Fruit fly (Drosophila melanogaster): ENCODE results near the gene Stt3A.

Stt3A gene

dm6 chrX:21044831-21045447 lies 8.8 kb downstream of the Stt3A start, which contains the start of gene Cbs (continued):
- TF ChIP-seq CG14667 (GFP tag; IDR thresholded peaks at IDR 0.05) (0 out of 2 replicates have a peak, but pooled peaks have one; percentile 18), CG1647 (GFP tag; optimal IDR thresholded peaks at IDR 0.05) (no peak), row (GFP tag; IDR thresholded peaks at IDR 0.05) (peak; percentile 86), gsb (GFP tag; IDR thresholded peaks at IDR 0.05) (peak; percentile 44; the same call in 1 of the 2 replicates), E2f2 (GFP tag; IDR thresholded peaks at IDR 0.05) (0 out of 2 replicates have a peak, but pooled peaks have one; percentile 34), Kr (GFP tag; optimal IDR thresholded peaks at IDR 0.05) (no peak), kah (GFP tag; optimal IDR thresholded peaks at IDR 0.05) (no peak), Awh (GFP tag; IDR thresholded peaks at IDR 0.05) (peak; percentile 34; the same call in 1 of the 2 replicates), unpg (GFP tag; optimal IDR thresholded peaks at IDR 0.05) (peak; percentile 57), Dfd (GFP tag; optimal IDR thresholded peaks at IDR 0.05) (no peak), ssp (GFP tag; IDR thresholded peaks at IDR 0.05) (peak; percentile 43), CG3726 (GFP tag; IDR thresholded peaks at IDR 0.05) (0 out of 3 replicates have a peak, but pooled peaks have one; percentile 51), CG3847 (GFP tag; IDR thresholded peaks at IDR 0.05) (peak; percentile 75), CG9876 (GFP tag; optimal IDR thresholded peaks at IDR 0.05) (no peak), Mad (GFP tag; optimal IDR thresholded peaks at IDR 0.05) (no peak), Eip74EF (GFP tag; optimal IDR thresholded peaks at IDR 0.05) (peak in 1 of 2 experiments; percentile 27), NC2β (GFP tag; optimal IDR thresholded peaks at IDR 0.05) (no peak), dimm (GFP tag; IDR thresholded peaks at IDR 0.05) (peak; percentile 52; the same call in 1 of the 2 replicates), CG12104 (GFP tag; optimal IDR thresholded peaks at IDR 0.05) (peak; percentile 60), CG8765 (GFP tag; IDR thresholded peaks at IDR 0.05) (peak; percentile 46; the same call in 1 of the 2 replicates), CG12299 (tag; optimal IDR thresholded peaks at IDR 0.05) (no peak), CG1233 (GFP tag; optimal IDR thresholded peaks at IDR 0.05) (peak; percentile 54), CG9797 (GFP tag; optimal IDR thresholded peaks at IDR 0.05) (no peak), fd102C (GFP tag; optimal IDR thresholded peaks at IDR 0.05) (no peak), Atf-2 (GFP tag; optimal IDR thresholded peaks at IDR 0.05) (no peak), Nf-YA (GFP tag; IDR thresholded peaks at IDR 0.05) (no peak), Xrp1 (GFP tag; IDR thresholded peaks at IDR 0.05) (peak; percentile 72; the same call in 1 of the 2 replicates), ro (GFP tag; IDR thresholded peaks at IDR 0.05) (peak; percentile 21; the same call in 1 of the 2 replicates), hth (optimal IDR thresholded peaks at IDR 0.05) (no peak), Bgb (GFP tag; IDR thresholded peaks at IDR 0.05; ENCODE audit: partially characterized antibody) (peak; percentile 43; the same call in 1 of the 2 replicates), al (GFP tag; IDR thresholded peaks at IDR 0.05) (peak; percentile 70), Drgx (GFP tag; IDR thresholded peaks at IDR 0.05) (peak; percentile 56), maf-S (GFP tag; optimal IDR thresholded peaks at IDR 0.05) (no peak), PHDP (tag; optimal IDR thresholded peaks at IDR 0.05) (peak; percentile 54), Opbp (GFP tag; IDR thresholded peaks at IDR 0.05; ENCODE audit: partially characterized antibody) (no peak), CG31365 (tag; optimal IDR thresholded peaks at IDR 0.05) (no peak), CG12155 (GFP tag; optimal IDR thresholded peaks at IDR 0.05) (peak; percentile 45), CG13287 (GFP tag; IDR thresholded peaks at IDR 0.05; ENCODE audit: partially characterized antibody) (peak; percentile 13; the same call in 1 of the 2 replicates), CG12071 (GFP tag; optimal IDR thresholded peaks at IDR 0.05) (no peak), amos (GFP tag; IDR thresholded peaks at IDR 0.05; ENCODE audit: partially characterized antibody) (no peak; the same call in 1 of the 2 replicates), unc-4 (GFP tag; IDR thresholded peaks at IDR 0.05; ENCODE audit: partially characterized antibody) (no peak), ash1 (GFP tag; optimal IDR thresholded peaks at IDR 0.05) (no peak), zen (tag; optimal IDR thresholded peaks at IDR 0.05) (peak; percentile 2), CG6689 (GFP tag; IDR thresholded peaks at IDR 0.05) (peak; percentile 75), CG1024 (GFP tag; IDR thresholded peaks at IDR 0.05) (0 out of 2 replicates have a peak, but pooled peaks have one; percentile 32), CG31441 (GFP tag; IDR thresholded peaks at IDR 0.05) (peak; percentile 76), CG13775 (GFP tag; optimal IDR thresholded peaks at IDR 0.05) (peak; percentile 74), pb (GFP tag; optimal IDR thresholded peaks at IDR 0.05) (no peak), Antp (GFP tag; optimal IDR thresholded peaks at IDR 0.05) (peak; percentile 21), Sox100B (GFP tag; optimal IDR thresholded peaks at IDR 0.05) (peak; percentile 75)
